Fruit fly (Drosophila melanogaster) Kc167 (cell line): Measurements from ENCODE around the gene HSPBAP1.

Source experiments
- h ChIP-seq: fragments of >200 bp; optimal IDR thresholded peaks from 3 replicates; lab custom pipeline; 2018; ENCODE audit warnings: missing external identifiers
- insv ChIP-seq: fragments of >200 bp; optimal IDR thresholded peaks from 3 replicates; lab custom pipeline; 2018; ENCODE audit warnings: missing external identifiers
- psq ChIP-seq: fragments of >200 bp; optimal IDR thresholded peaks from 2 replicates; lab custom pipeline; 2017; ENCODE audit warnings: missing external identifiers
- ttk ChIP-seq: sonication (Bioruptor generic); optimal IDR thresholded peaks from 2 replicates; lab custom pipeline; 2017; ENCODE audit warnings: missing external identifiers

DNA sequence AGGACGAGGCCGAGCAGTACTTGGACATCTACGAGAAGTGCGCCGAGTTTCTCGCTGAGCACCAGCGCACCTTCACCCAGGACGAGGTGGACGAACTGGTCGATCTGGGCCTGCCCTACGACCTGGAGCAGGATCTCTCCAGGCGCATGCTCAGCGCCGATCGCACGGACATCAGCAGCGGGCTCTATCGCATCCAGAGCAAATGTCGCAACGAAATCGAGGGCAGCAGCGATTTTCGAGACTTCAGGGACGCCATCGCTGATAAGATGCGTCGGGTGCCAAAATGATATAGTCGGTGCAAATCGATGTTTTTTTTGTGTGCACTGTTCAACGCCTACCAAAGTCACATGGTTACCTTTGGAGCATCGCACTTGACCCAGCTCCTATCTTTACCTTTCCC lies 15.4 kb upstream of the HSPBAP1 start:
- TF ChIP-seq h (lab: Kevin White, UChicago) (no peak), insv (lab: Kevin White, UChicago) (no peak), ttk (no peak), psq (no peak)
